Worm (Caenorhabditis elegans): ENCODE measurements around the gene Y47D7A.3.

- TF ChIP-seq lin-11 (tag; optimal IDR thresholded peaks at IDR 0.05) (no peak), nhr-25 (tag; optimal IDR thresholded peaks at IDR 0.05) (no peak), nhr-21 (tag; optimal IDR thresholded peaks at IDR 0.05) (no peak), unc-55 (GFP tag; optimal IDR thresholded peaks at IDR 0.05) (no peak), nhr-77 (tag; optimal IDR thresholded peaks at IDR 0.05) (no peak), unc-62 (GFP tag; optimal IDR thresholded peaks at IDR 0.05) (no peak), lsy-2 (tag; optimal IDR thresholded peaks at IDR 0.05) (no peak), ztf-11 (tag; optimal IDR thresholded peaks at IDR 0.05) (no peak), fos-1 (tag; optimal IDR thresholded peaks at IDR 0.05) (peak; percentile 58), R02D3.7 (tag; optimal IDR thresholded peaks at IDR 0.05) (no peak), ceh-82 (tag; optimal IDR thresholded peaks at IDR 0.05) (no peak), dmd-4 (tag; optimal IDR thresholded peaks at IDR 0.05) (no peak), mdl-1 (tag; optimal IDR thresholded peaks at IDR 0.05) (no peak)
Measured at ce11 chrV:4442749-4443381, 32.1 kb downstream of the Y47D7A.3 start, which contains the start of gene rft-1.
